Worm (Caenorhabditis elegans) whole organism, mixed stage, embryonic: ENCODE data around the gene F57G9.3.

ENCODE experiments used
- hlh-1 ChIP-seq: fragments of 150-350 bp; optimal IDR thresholded peaks from 2 replicates; lab custom pipeline; 2014; ENCODE audit warnings: missing biosample characterization, missing genetic modification reagents, missing genetic modification characterization
- nhr-28 ChIP-seq: fragments of 150-350 bp; optimal IDR thresholded peaks from 2 replicates; lab custom pipeline; 2014; ENCODE audit warnings: missing biosample characterization, missing genetic modification characterization
- snpc-4 ChIP-seq: fragments of 150-350 bp; optimal IDR thresholded peaks from 2 replicates; lab custom pipeline; 2014; ENCODE audit warnings: missing biosample characterization, missing genetic modification characterization
- unc-39 ChIP-seq: fragments of 150-350 bp; optimal IDR thresholded peaks from 2 replicates; lab custom pipeline; 2014; ENCODE audit warnings: missing biosample characterization, missing genetic modification characterization
- ztf-11 ChIP-seq: fragments of 150-350 bp; optimal IDR thresholded peaks from 2 replicates; lab custom pipeline; 2014; ENCODE audit warnings: missing biosample characterization, missing genetic modification characterization

DNA sequence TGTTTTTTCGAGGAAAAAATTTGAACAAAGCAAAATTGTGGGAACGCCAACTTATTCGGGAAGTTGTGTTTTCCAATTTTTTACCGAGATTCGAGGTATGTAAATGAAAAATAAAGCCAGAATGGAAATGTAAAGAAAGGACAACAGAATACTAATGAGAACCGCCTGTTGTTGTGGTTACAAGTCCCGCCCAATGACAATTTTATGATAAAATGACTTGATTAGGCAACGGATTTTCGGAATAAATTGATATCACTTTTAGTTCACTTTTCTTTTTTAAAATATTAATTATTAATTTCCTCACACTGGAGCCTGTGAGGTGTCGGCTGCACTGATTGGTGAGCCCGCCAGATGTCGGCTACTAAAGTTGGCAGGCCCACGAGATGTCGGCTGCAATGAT lies 22.3 kb upstream of the F57G9.3 start, which contains the start of gene dct-12:
- TF ChIP-seq nhr-28 (tag; lab: Kevin White, UChicago), result no peak
- TF ChIP-seq snpc-4, result no peak
- TF ChIP-seq hlh-1 (tag; lab: Kevin White, UChicago), result no peak
- no peak for TF ChIP-seq ztf-11
- TF ChIP-seq unc-39, result no peak
